Fruit fly (Drosophila melanogaster): ENCODE results near the gene TfIIA-S.

DNA sequence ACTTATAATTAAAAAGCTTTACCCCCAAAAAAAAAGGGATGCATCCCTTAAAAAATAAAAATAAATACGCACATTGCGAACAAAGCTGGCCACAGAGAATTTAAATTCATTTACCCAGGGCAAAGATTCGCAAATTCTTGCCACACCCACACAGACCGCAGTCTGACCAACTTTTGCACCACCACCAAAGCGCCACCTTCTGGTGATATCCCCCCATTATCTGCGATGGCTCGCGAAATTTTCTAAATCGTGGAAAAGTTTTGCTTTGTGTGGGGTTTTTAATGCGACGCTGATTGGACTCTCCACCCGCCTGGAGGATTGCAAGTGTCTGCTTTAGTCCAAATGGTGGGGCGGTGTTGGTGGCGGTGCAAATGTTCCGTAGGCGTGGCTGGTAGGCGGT is 9.2 kb upstream of the TfIIA-S start:
- no peak for TF ChIP-seq CG8478 (optimal IDR thresholded peaks at IDR 0.05)
- peak; percentile 57 to 65 for TF ChIP-seq CTCF (optimal IDR thresholded peaks at IDR 0.05)

Data from S2 (cell line).